Worm (Caenorhabditis elegans): ENCODE measurements around the gene sre-28.

Gene sre-28

ce11 chrV:9937435-9937834 is 6.8 kb upstream of the sre-28 start, which contains the start of gene srj-33:
Gene srj-33 (minus strand): TSS chrV:9937535.
- TF ChIP-seq unc-86 (tag; optimal IDR thresholded peaks at IDR 0.05) (no peak), lin-11 (tag; optimal IDR thresholded peaks at IDR 0.05) (no peak), C08G9.2 (tag; optimal IDR thresholded peaks at IDR 0.05) (no peak), ceh-31 (tag; optimal IDR thresholded peaks at IDR 0.05) (no peak), dmd-4 (tag; optimal IDR thresholded peaks at IDR 0.05; ENCODE audit: borderline replicate concordance) (no peak), pros-1 (tag; optimal IDR thresholded peaks at IDR 0.05) (no peak), ztf-16 (tag; optimal IDR thresholded peaks at IDR 0.05) (no peak), hlh-15 (tag; optimal IDR thresholded peaks at IDR 0.05) (no peak), ceh-9 (tag; optimal IDR thresholded peaks at IDR 0.05) (no peak), hlh-8 (tag; optimal IDR thresholded peaks at IDR 0.05) (no peak), ceh-2 (tag; optimal IDR thresholded peaks at IDR 0.05) (no peak), ceh-14 (tag; optimal IDR thresholded peaks at IDR 0.05) (no peak), zip-5 (tag; optimal IDR thresholded peaks at IDR 0.05) (no peak), lim-6 (tag; optimal IDR thresholded peaks at IDR 0.05) (no peak), F13H6.1 (tag; optimal IDR thresholded peaks at IDR 0.05) (no peak), fax-1 (tag; optimal IDR thresholded peaks at IDR 0.05) (no peak)

- TF ChIP-seq K02D7.2 (tag; optimal IDR thresholded peaks at IDR 0.05) (no peak), hlh-15 (tag; optimal IDR thresholded peaks at IDR 0.05) (no peak), ttx-3 (tag; optimal IDR thresholded peaks at IDR 0.05) (no peak), eyg-1 (tag; optimal IDR thresholded peaks at IDR 0.05) (no peak), ceh-14 (tag; optimal IDR thresholded peaks at IDR 0.05) (no peak), Y22D7AL.16 (tag; optimal IDR thresholded peaks at IDR 0.05) (no peak), pat-9 (tag; optimal IDR thresholded peaks at IDR 0.05) (no peak), unc-42 (tag; optimal IDR thresholded peaks at IDR 0.05) (no peak), lin-11 (tag; optimal IDR thresholded peaks at IDR 0.05) (no peak), lim-6 (tag; optimal IDR thresholded peaks at IDR 0.05) (no peak), unc-86 (tag; optimal IDR thresholded peaks at IDR 0.05) (no peak), sdc-2 (tag; optimal IDR thresholded peaks at IDR 0.05) (no peak)
These were observed 1.2 kb upstream of the sre-28 start, which contains the start of gene fipr-12 for ce11 chrV:9943039-9943438. Gene fipr-12 (plus strand): TSS chrV:9943339.

- TF ChIP-seq ceh-2 (tag; optimal IDR thresholded peaks at IDR 0.05), result no peak
- no peak for TF ChIP-seq ref-2 (tag; optimal IDR thresholded peaks at IDR 0.05)
- no peak for TF ChIP-seq nfya-1 (tag; optimal IDR thresholded peaks at IDR 0.05)
- no peak for TF ChIP-seq tbx-7 (tag; optimal IDR thresholded peaks at IDR 0.05)
- TF ChIP-seq nhr-11 (tag; optimal IDR thresholded peaks at IDR 0.05), result no peak
- TF ChIP-seq pag-3 (tag; optimal IDR thresholded peaks at IDR 0.05; ENCODE audit: borderline replicate concordance), result no peak
- no peak for TF ChIP-seq hlh-30 (tag; optimal IDR thresholded peaks at IDR 0.05; ENCODE audit: insufficient read depth)
- TF ChIP-seq unc-55 (GFP tag; optimal IDR thresholded peaks at IDR 0.05), result no peak
- no peak for TF ChIP-seq dmd-4 (tag; optimal IDR thresholded peaks at IDR 0.05; ENCODE audit: borderline replicate concordance)
- no peak for TF ChIP-seq hlh-8 (tag; optimal IDR thresholded peaks at IDR 0.05)
- TF ChIP-seq hlh-13 (GFP tag; optimal IDR thresholded peaks at IDR 0.05), result no peak
- no peak for TF ChIP-seq gmeb-2 (tag; optimal IDR thresholded peaks at IDR 0.05)
- no peak for TF ChIP-seq tbx-2 (tag; optimal IDR thresholded peaks at IDR 0.05)
These were observed 4.6 kb downstream of the sre-28 start, which contains the start of gene nlp-58 for ce11 chrV:9948840-9949239. Gene nlp-58 (minus strand): TSS chrV:9948940.

ce11 chrV:9950861-9951260 is 6.7 kb downstream of the sre-28 start, which contains the start of gene ttr-46:
Gene ttr-46 (plus strand): TSS chrV:9951233.
- TF ChIP-seq ttx-3 (tag; optimal IDR thresholded peaks at IDR 0.05), result no peak
- no peak for TF ChIP-seq unc-42 (tag; optimal IDR thresholded peaks at IDR 0.05)
- TF ChIP-seq K09A11.1 (tag; optimal IDR thresholded peaks at IDR 0.05; ENCODE audit: insufficient read depth), result no peak
- no peak for TF ChIP-seq nfya-1 (tag; optimal IDR thresholded peaks at IDR 0.05)
- no peak for TF ChIP-seq dve-1 (tag; optimal IDR thresholded peaks at IDR 0.05)
- no peak for TF ChIP-seq ceh-24 (tag; optimal IDR thresholded peaks at IDR 0.05)
- no peak for TF ChIP-seq ref-2 (tag; optimal IDR thresholded peaks at IDR 0.05)
- TF ChIP-seq ceh-2 (tag; optimal IDR thresholded peaks at IDR 0.05), result no peak
- TF ChIP-seq Y22D7AL.16 (tag; optimal IDR thresholded peaks at IDR 0.05), result no peak
- TF ChIP-seq unc-55 (GFP tag; optimal IDR thresholded peaks at IDR 0.05), result no peak
- no peak for TF ChIP-seq zip-5 (tag; optimal IDR thresholded peaks at IDR 0.05)
- TF ChIP-seq unc-3 (GFP tag; conservative IDR thresholded peaks at IDR 0.05), result no peak
- no peak for TF ChIP-seq unc-3 (tag; optimal IDR thresholded peaks at IDR 0.05)
- TF ChIP-seq pat-9 (tag; optimal IDR thresholded peaks at IDR 0.05), result no peak
- no peak for TF ChIP-seq F13H6.1 (tag; optimal IDR thresholded peaks at IDR 0.05)
- no peak for TF ChIP-seq ceh-22 (tag; optimal IDR thresholded peaks at IDR 0.05)
- no peak for TF ChIP-seq ets-4 (tag; optimal IDR thresholded peaks at IDR 0.05)
